Fruit fly (Drosophila melanogaster) whole organism, wandering third instar larva: ENCODE data around the gene CG13893.

ENCODE experiments used
- CG9705 ChIP-seq: fragments of 200-800 bp; sonication (Bioruptor generic); optimal IDR thresholded peaks from 2 replicates; lab custom pipeline; 2018; ENCODE audit warnings: missing biosample characterization, mild to moderate bottlenecking, missing genetic modification characterization
- Dfd ChIP-seq: fragments of >200 bp; optimal IDR thresholded peaks from 2 replicates; lab custom pipeline; 2017; ENCODE audit warnings: missing biosample characterization, missing genetic modification characterization
- Dif ChIP-seq: fragments of 200-275, 200-300 bp; sonication (Bioruptor generic); optimal IDR thresholded peaks from 2 replicates; lab custom pipeline; 2018; ENCODE audit warnings: missing biosample characterization, missing genetic modification characterization; ENCODE audit not compliant: partially characterized antibody
- GATAd ChIP-seq: sonication (Bioruptor generic); optimal IDR thresholded peaks from 2 replicates; lab custom pipeline; 2016; ENCODE audit warnings: missing biosample characterization, missing genetic modification characterization
- Myc ChIP-seq: fragments of >200 bp; optimal IDR thresholded peaks from 2 replicates; lab custom pipeline; 2017
- OdsH ChIP-seq: fragments of 200-800 bp; sonication (Bioruptor generic); optimal IDR thresholded peaks from 2 replicates; lab custom pipeline; 2016; ENCODE audit warnings: missing biosample characterization, mild to moderate bottlenecking, missing genetic modification characterization
- Rel ChIP-seq, 2 experiments: fragments of 200-800 bp; sonication (Bioruptor generic) in 1 of 2; optimal IDR thresholded peaks; 2 replicates in 1 of 2; 3 replicates in 1 of 2; lab custom pipeline; 2016 to 2019; ENCODE audit warnings: mild to moderate bottlenecking in 2 of 2, missing biosample characterization in 2 of 2, missing genetic modification characterization in 2 of 2, moderate library complexity in 1 of 2
- Vsx2 ChIP-seq: fragments of 200-300, 225-300 bp; sonication (Bioruptor generic); optimal IDR thresholded peaks from 2 replicates; lab custom pipeline; 2018; ENCODE audit warnings: missing biosample characterization, missing genetic modification characterization; ENCODE audit not compliant: partially characterized antibody
- br ChIP-seq: fragments of 200-800 bp; sonication (Bioruptor generic); optimal IDR thresholded peaks from 2 replicates; lab custom pipeline; 2016; ENCODE audit warnings: missing biosample characterization, missing genetic modification characterization
- foxo ChIP-seq, 2 experiments: fragments of 200-800 bp; sonication (Bioruptor generic); optimal IDR thresholded peaks; 2 replicates in 1 of 2; 3 replicates in 1 of 2; lab custom pipeline; 2016 to 2017; ENCODE audit warnings: missing biosample characterization in 2 of 2, missing genetic modification characterization in 2 of 2
- jim ChIP-seq: fragments of 175-275, 200-325 bp; sonication (Bioruptor generic); optimal IDR thresholded peaks from 2 replicates; lab custom pipeline; 2016; ENCODE audit warnings: missing biosample characterization, mild to moderate bottlenecking, missing genetic modification characterization
- pan ChIP-seq: fragments of >200 bp; optimal IDR thresholded peaks from 2 replicates; lab custom pipeline; 2017
- sv ChIP-seq: fragments of 200-800 bp; sonication (Bioruptor generic); optimal IDR thresholded peaks from 3 replicates; lab custom pipeline; 2016; ENCODE audit warnings: missing biosample characterization, missing genetic modification characterization
- tai ChIP-seq: sonication (Bioruptor generic); optimal IDR thresholded peaks from 2 replicates; lab custom pipeline; 2016; ENCODE audit warnings: missing biosample characterization, missing genetic modification characterization

DNA sequence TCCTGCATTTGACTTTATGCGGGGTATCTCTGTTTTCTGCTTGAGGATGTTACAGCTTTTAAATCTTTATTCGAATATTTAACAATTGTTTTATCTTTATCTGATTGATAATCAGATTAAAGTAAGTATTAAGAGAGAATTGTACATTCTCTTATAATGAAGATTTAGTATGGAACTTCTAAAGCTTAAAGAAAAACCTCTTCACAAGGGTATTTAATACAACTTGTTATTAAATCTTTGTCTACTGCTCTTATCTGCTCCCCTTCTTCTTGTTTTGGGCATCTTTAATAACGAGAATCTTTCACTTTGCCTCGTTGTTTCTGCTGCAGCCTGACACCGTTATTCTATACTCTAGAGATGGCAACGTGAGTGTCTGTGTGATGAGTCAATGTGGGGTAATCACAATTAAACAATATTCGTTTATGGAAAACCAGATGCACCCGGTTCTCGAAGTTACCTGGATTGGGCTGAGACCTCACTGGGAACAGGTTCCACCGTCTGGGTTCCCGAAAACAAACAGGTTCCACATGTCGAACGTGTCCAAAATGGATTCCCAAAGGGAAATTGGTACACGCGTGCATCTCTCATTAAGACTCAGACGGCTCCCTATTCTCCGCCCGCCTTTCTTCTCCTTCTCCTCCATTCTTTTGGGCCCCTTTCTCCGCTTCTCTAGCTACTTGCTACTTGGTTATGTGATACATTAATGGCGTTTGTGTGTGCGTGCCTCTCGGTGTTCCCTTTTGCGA is 53.6 kb downstream of the CG13893 start:
- no peak for TF ChIP-seq jim
- no peak for TF ChIP-seq Dif (GFP tag; lab: Kevin White, UChicago)
- TF ChIP-seq Dfd = no peak
- peak; percentile 71 for TF ChIP-seq br (GFP tag; lab: Kevin White, UChicago)
- TF ChIP-seq CG9705 = peak; percentile 43
- TF ChIP-seq tai = peak; percentile 56
- TF ChIP-seq sv (GFP tag; lab: Kevin White, UChicago) = no peak
- no peak for TF ChIP-seq Vsx2 (GFP tag; lab: Kevin White, UChicago)
- TF ChIP-seq GATAd = no peak
- peak in 1 of 2 experiments; percentile 83 for TF ChIP-seq foxo (GFP tag; optimal IDR thresholded peaks at IDR 0.05; lab: Kevin White, UChicago)
- TF ChIP-seq Rel (GFP tag; optimal IDR thresholded peaks at IDR 0.05; lab: Kevin White, UChicago) = no peak
- TF ChIP-seq Rel (tag; optimal IDR thresholded peaks at IDR 0.05; lab: Kevin White, UChicago) = peak; percentile 91
- TF ChIP-seq OdsH (GFP tag; lab: Kevin White, UChicago) = peak; percentile 72
- TF ChIP-seq Myc (lab: Kevin White, UChicago) = no peak
- TF ChIP-seq pan (lab: Kevin White, UChicago) = no peak
